Fruit fly (Drosophila melanogaster) Kc167 (cell line): ENCODE measurements around the gene Upf1.

Source experiments
- Myc ChIP-seq: fragments of >200 bp; optimal IDR thresholded peaks from 2 replicates; lab custom pipeline; 2017; ENCODE audit warnings: missing external identifiers
- Sin3A ChIP-seq: fragments of >200 bp; optimal IDR thresholded peaks from 2 replicates; lab custom pipeline; 2018; ENCODE audit warnings: missing external identifiers
- h ChIP-seq: fragments of >200 bp; optimal IDR thresholded peaks from 3 replicates; lab custom pipeline; 2018; ENCODE audit warnings: missing external identifiers
- insv ChIP-seq: fragments of >200 bp; optimal IDR thresholded peaks from 3 replicates; lab custom pipeline; 2018; ENCODE audit warnings: missing external identifiers
- psq ChIP-seq: fragments of >200 bp; optimal IDR thresholded peaks from 2 replicates; lab custom pipeline; 2017; ENCODE audit warnings: missing external identifiers
- ttk ChIP-seq: sonication (Bioruptor generic); optimal IDR thresholded peaks from 2 replicates; lab custom pipeline; 2017; ENCODE audit warnings: missing external identifiers

- no peak for TF ChIP-seq Myc (lab: Kevin White, UChicago)
- TF ChIP-seq h: no peak
- no peak for TF ChIP-seq insv (lab: Kevin White, UChicago)
- no peak for TF ChIP-seq psq (lab: Kevin White, UChicago)
- no peak for TF ChIP-seq Sin3A
- no peak for TF ChIP-seq ttk
Observed at dm6 chrX:11886976-11887375, 18.2 kb downstream of the Upf1 start, which contains the start of the genes CG10353 and SelG.
